Fruit fly (Drosophila melanogaster): ENCODE data around the gene Coa8.
A peak's percentile ranks its signal among the peaks of the same experiment; 100 is the strongest.

DNA sequence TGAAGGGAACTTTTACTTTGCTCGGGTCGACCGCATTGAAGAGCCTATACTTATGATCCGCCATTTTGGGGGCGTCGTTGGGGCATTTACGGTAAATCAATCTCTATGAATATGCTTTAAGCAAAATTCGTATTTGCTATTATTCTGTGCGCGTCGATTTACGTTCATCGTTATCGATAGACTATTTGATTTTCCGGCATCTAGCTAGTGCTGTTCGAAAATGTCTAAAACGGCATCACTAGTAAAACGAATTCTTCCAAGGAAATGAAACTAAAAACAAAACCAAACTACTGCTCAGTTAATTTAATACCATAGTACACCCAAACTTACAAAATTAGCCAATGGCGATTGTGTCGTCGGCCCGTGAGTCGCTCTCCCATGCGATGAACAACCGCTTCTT lies 14.4 kb upstream of the Coa8 start, which contains the start of the genes Gcna and MED18:
- TF ChIP-seq kay (GFP tag; ENCODE audit: borderline replicate concordance) (no peak), CG33017 (tag; optimal IDR thresholded peaks at IDR 0.05) (no peak), ovo (GFP tag; optimal IDR thresholded peaks at IDR 0.05) (peak; percentile 10), CG7045 (GFP tag; optimal IDR thresholded peaks at IDR 0.05) (no peak), toe (GFP tag; optimal IDR thresholded peaks at IDR 0.05) (no peak), Crg-1 (GFP tag; optimal IDR thresholded peaks at IDR 0.05) (no peak)
